Worm (Caenorhabditis elegans) whole organism, young adult: ENCODE results near the gene tra-3.

Experiments
- B0019.2 ChIP-seq: fragments of 200-800 bp; sonication (Bioruptor generic); conservative IDR thresholded peaks from 2 replicates; pipeline ENCODE4 v1.3.6; 2022; ENCODE audit warnings: missing genetic modification reagents, missing genetic modification characterization, missing compliant biosample characterization
- C06A6.2 ChIP-seq: fragments of 200-800 bp; sonication (Bioruptor generic); conservative IDR thresholded peaks from 2 replicates; pipeline ENCODE4 v1.3.6; 2022; ENCODE audit warnings: missing genetic modification characterization, missing compliant biosample characterization
- F22D6.2 ChIP-seq: sonication (generic microtip); optimal IDR thresholded peaks from 2 replicates; lab custom pipeline; 2016; ENCODE audit warnings: mild to moderate bottlenecking, missing genetic modification characterization, missing compliant biosample characterization
- F57C9.4 ChIP-seq: sonication (generic microtip); optimal IDR thresholded peaks from 2 replicates; lab custom pipeline; 2017; ENCODE audit warnings: mild to moderate bottlenecking, missing genetic modification characterization, missing compliant biosample characterization
- Y53G8AR.9 ChIP-seq: fragments of 200-800 bp; sonication (Bioruptor generic); conservative IDR thresholded peaks from 2 replicates; pipeline ENCODE4 v1.3.6; 2022; ENCODE audit warnings: missing genetic modification reagents, missing genetic modification characterization, missing compliant biosample characterization
- Y67H2A.10 ChIP-seq: fragments of 200-800 bp; sonication (Bioruptor generic); conservative IDR thresholded peaks from 2 replicates; pipeline ENCODE4 v1.3.6; 2022; ENCODE audit warnings: missing genetic modification reagents, missing genetic modification characterization, missing compliant biosample characterization
- Y95B8A.8 ChIP-seq: fragments of 200-800 bp; sonication (Bioruptor generic); IDR thresholded peaks from 2 replicates; pipeline ENCODE4 v1.3.6; 2022; ENCODE audit warnings: missing genetic modification reagents, missing genetic modification characterization, missing compliant biosample characterization
- ZK185.1 ChIP-seq: sonication (generic microtip); optimal IDR thresholded peaks from 2 replicates; lab custom pipeline; 2016; ENCODE audit warnings: mild to moderate bottlenecking, missing genetic modification characterization, missing compliant biosample characterization; ENCODE audit not compliant: poor library complexity, severe bottlenecking
- ama-1 ChIP-seq, 3 experiments: fragments of 150-350 bp in 1 of 3; sonication (generic microtip) in 2 of 3; optimal IDR thresholded peaks; 2 replicates each; lab custom pipeline; 2014 to 2018; ENCODE audit warnings: missing biosample characterization in 2 of 3, missing genetic modification characterization in 2 of 3, missing genetic modification reagents in 2 of 3
- aptf-3 ChIP-seq: fragments of 200-800 bp; sonication (Bioruptor generic); IDR thresholded peaks from 2 replicates; pipeline ENCODE4 v1.3.6; 2022; ENCODE audit warnings: missing genetic modification characterization, missing compliant biosample characterization
- atf-7 ChIP-seq: sonication (generic microtip); optimal IDR thresholded peaks from 2 replicates; lab custom pipeline; 2017; ENCODE audit warnings: mild to moderate bottlenecking, missing genetic modification characterization, missing compliant biosample characterization
- attf-6 ChIP-seq: fragments of 200-800 bp; sonication (Bioruptor generic); IDR thresholded peaks from 2 replicates; pipeline ENCODE4 v1.3.6; 2022; ENCODE audit warnings: missing genetic modification reagents, missing genetic modification characterization, missing compliant biosample characterization
- cebp-2 ChIP-seq: fragments of 200-800 bp; sonication (Bioruptor generic); IDR thresholded peaks from 2 replicates; pipeline ENCODE4 v1.3.6; 2022; ENCODE audit warnings: missing genetic modification characterization, missing compliant biosample characterization
- ceh-100 ChIP-seq: fragments of 200-800 bp; sonication (Bioruptor generic); IDR thresholded peaks from 2 replicates; pipeline ENCODE4 v1.3.6; 2022; ENCODE audit warnings: missing genetic modification reagents, missing genetic modification characterization, missing compliant biosample characterization
- ceh-58 ChIP-seq: fragments of 200-800 bp; sonication (Bioruptor generic); IDR thresholded peaks from 2 replicates; pipeline ENCODE4 v1.3.6; 2022; ENCODE audit warnings: missing genetic modification characterization, missing compliant biosample characterization
- ceh-79 ChIP-seq: sonication (generic microtip); optimal IDR thresholded peaks from 2 replicates; lab custom pipeline; 2017; ENCODE audit warnings: mild to moderate bottlenecking, missing genetic modification characterization, missing compliant biosample characterization
- dpl-1 ChIP-seq: fragments of 150-350 bp; optimal IDR thresholded peaks from 2 replicates; lab custom pipeline; 2014; ENCODE audit warnings: missing biosample characterization, missing genetic modification reagents, missing genetic modification characterization
- ekl-4 ChIP-seq: fragments of 200-800 bp; sonication (Bioruptor generic); IDR thresholded peaks from 2 replicates; pipeline ENCODE4 v1.3.6; 2022; ENCODE audit warnings: missing genetic modification reagents, missing genetic modification characterization, missing compliant biosample characterization
- gei-17 ChIP-seq: fragments of 200-800 bp; sonication (Bioruptor generic); optimal IDR thresholded peaks from 2 replicates; lab custom pipeline; 2018; ENCODE audit warnings: mild to moderate bottlenecking, missing genetic modification characterization, missing compliant biosample characterization
- him-1 ChIP-seq: sonication (generic microtip); optimal IDR thresholded peaks from 2 replicates; lab custom pipeline; 2016; ENCODE audit warnings: missing genotype, missing genetic modification reagents, missing genetic modification characterization, missing compliant biosample characterization
- hlh-26 ChIP-seq: fragments of 200-800 bp; sonication (Bioruptor generic); conservative IDR thresholded peaks from 2 replicates; pipeline ENCODE4 v1.3.6; 2022; ENCODE audit warnings: missing genetic modification reagents, missing genetic modification characterization, missing compliant biosample characterization
- hmg-20 ChIP-seq: fragments of 200-800 bp; sonication (Bioruptor generic); IDR thresholded peaks from 2 replicates; pipeline ENCODE4 v1.3.6; 2022; ENCODE audit warnings: missing genetic modification reagents, missing genetic modification characterization, missing compliant biosample characterization
- hsf-1 ChIP-seq: fragments of 200-800 bp; sonication (Bioruptor generic); IDR thresholded peaks from 2 replicates; pipeline ENCODE4 v1.3.6; 2022; ENCODE audit warnings: missing genetic modification reagents, missing genetic modification characterization, missing compliant biosample characterization
- lag-1 ChIP-seq: fragments of 200-800 bp; sonication (Bioruptor generic); IDR thresholded peaks from 2 replicates; pipeline ENCODE4 v1.3.6; 2022; ENCODE audit warnings: missing genetic modification reagents, missing genetic modification characterization, missing compliant biosample characterization
- lin-35 ChIP-seq, 3 experiments: fragments of 150-350 bp in 2 of 3; sonication (generic microtip) in 1 of 3; optimal IDR thresholded peaks; 2 replicates each; lab custom pipeline; 2014 to 2018; ENCODE audit warnings: missing biosample characterization in 3 of 3, missing genetic modification characterization in 3 of 3, missing genetic modification reagents in 3 of 3
- lir-1 ChIP-seq: fragments of 200-800 bp; sonication (Bioruptor generic); conservative IDR thresholded peaks from 2 replicates; pipeline ENCODE4 v1.3.6; 2022; ENCODE audit warnings: missing genetic modification reagents, missing genetic modification characterization, missing compliant biosample characterization
- madf-6 ChIP-seq: fragments of 200-800 bp; sonication (Bioruptor generic); IDR thresholded peaks from 2 replicates; pipeline ENCODE4 v1.3.6; 2022; ENCODE audit warnings: missing genetic modification reagents, missing genetic modification characterization, missing compliant biosample characterization
- nfya-2 ChIP-seq: fragments of 200-800 bp; sonication (Bioruptor generic); IDR thresholded peaks from 2 replicates; pipeline ENCODE4 v1.3.6; 2022; ENCODE audit warnings: missing genetic modification reagents, missing genetic modification characterization, missing compliant biosample characterization
- pbrm-1 ChIP-seq: fragments of 200-800 bp; sonication (Bioruptor generic); IDR thresholded peaks from 2 replicates; pipeline ENCODE4 v1.3.6; 2022; ENCODE audit warnings: missing genetic modification reagents, missing genetic modification characterization, missing compliant biosample characterization
- rcor-1 ChIP-seq: fragments of 200-800 bp; sonication (Bioruptor generic); IDR thresholded peaks from 2 replicates; pipeline ENCODE4 v1.3.6; 2022; ENCODE audit warnings: missing genetic modification reagents, missing genetic modification characterization, missing compliant biosample characterization
- sdz-38 ChIP-seq: sonication (generic microtip); optimal IDR thresholded peaks from 2 replicates; lab custom pipeline; 2016; ENCODE audit warnings: missing genotype, missing genetic modification characterization, missing compliant biosample characterization
- snpc-1.3 ChIP-seq: sonication (generic microtip); optimal IDR thresholded peaks from 2 replicates; lab custom pipeline; 2017; ENCODE audit warnings: missing genetic modification characterization, mild to moderate bottlenecking, missing compliant biosample characterization, antibody characterized with exemption, moderate library complexity, missing genotype, missing genetic modification reagents; ENCODE audit not compliant: insufficient read depth
- snpc-3.4 ChIP-seq: sonication (generic microtip); optimal IDR thresholded peaks from 2 replicates; lab custom pipeline; 2017; ENCODE audit warnings: missing genetic modification characterization, mild to moderate bottlenecking, missing compliant biosample characterization, antibody characterized with exemption, moderate library complexity, missing genotype, missing genetic modification reagents
- snpc-4 ChIP-seq, 5 experiments: fragments of 150-350 bp in 1 of 5; sonication (generic microtip) in 4 of 5; optimal IDR thresholded peaks; 2 replicates each; lab custom pipeline; 2014 to 2018; ENCODE audit warnings: missing genetic modification characterization in 5 of 5, missing biosample characterization in 3 of 5, antibody characterized with exemption in 2 of 5, mild to moderate bottlenecking in 2 of 5, missing compliant biosample characterization in 2 of 5, missing genotype in 2 of 5, moderate library complexity in 2 of 5, missing genetic modification reagents in 1 of 5
- somi-1 ChIP-seq: fragments of 200-800 bp; sonication (Bioruptor generic); optimal IDR thresholded peaks from 2 replicates; lab custom pipeline; 2018; ENCODE audit warnings: mild to moderate bottlenecking, missing genetic modification characterization, missing compliant biosample characterization
- tbp1 ChIP-seq: fragments of 200-800 bp; sonication (Bioruptor generic); optimal IDR thresholded peaks from 2 replicates; lab custom pipeline; 2018; ENCODE audit warnings: mild to moderate bottlenecking, missing genetic modification characterization, missing compliant biosample characterization
- tlf-1 ChIP-seq: fragments of 200-800 bp; sonication (Bioruptor generic); optimal IDR thresholded peaks from 2 replicates; lab custom pipeline; 2018; ENCODE audit warnings: mild to moderate bottlenecking, missing genetic modification characterization, missing compliant biosample characterization
- unc-62 ChIP-seq: fragments of 150-350 bp; optimal IDR thresholded peaks from 2 replicates; lab custom pipeline; 2014; ENCODE audit warnings: missing biosample characterization, missing genetic modification reagents, missing genetic modification characterization
- xnd-1 ChIP-seq: sonication (generic microtip); optimal IDR thresholded peaks from 2 replicates; lab custom pipeline; 2016; ENCODE audit warnings: missing genotype, missing genetic modification reagents, missing genetic modification characterization, missing compliant biosample characterization

The tra-3 gene

DNA sequence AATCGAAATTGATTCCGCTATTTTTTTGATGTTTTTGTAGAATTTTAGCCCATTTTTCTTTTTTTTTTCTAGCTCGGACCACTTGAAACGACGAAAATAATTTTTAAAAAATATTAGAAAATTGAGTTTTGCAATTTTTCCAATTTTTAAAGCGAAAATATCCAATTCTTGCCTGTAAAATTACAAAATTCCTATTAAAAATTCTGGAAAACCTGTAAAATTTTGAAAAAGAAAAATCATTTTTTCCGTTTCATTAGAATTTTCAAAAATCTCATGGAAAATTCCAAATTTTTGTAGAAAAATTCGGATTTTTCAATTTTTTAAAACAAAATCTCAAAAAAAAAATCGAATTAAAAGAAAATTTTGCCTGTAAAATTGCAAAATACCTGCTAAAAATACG lies 25.0 kb upstream of the tra-3 start:
- 0 out of 2 replicates have a peak, but pooled peaks have one; percentile 65 for TF ChIP-seq cebp-2 (GFP tag; lab: Robert Waterston, UW)
- TF ChIP-seq hlh-26 (GFP tag; lab: Robert Waterston, UW) = no peak
- no peak for TF ChIP-seq hmg-20
- TF ChIP-seq attf-6 = peak; percentile 82
- no peak for TF ChIP-seq snpc-4 (GFP tag; optimal IDR thresholded peaks at IDR 0.05; lab: Kevin White, UChicago)
- peak in 1 of 4 experiments; percentile 76 for TF ChIP-seq snpc-4 (tag; optimal IDR thresholded peaks at IDR 0.05; lab: Kevin White, UChicago)
- TF ChIP-seq lin-35 (GFP tag; optimal IDR thresholded peaks at IDR 0.05; lab: Kevin White, UChicago) = no peak

DNA sequence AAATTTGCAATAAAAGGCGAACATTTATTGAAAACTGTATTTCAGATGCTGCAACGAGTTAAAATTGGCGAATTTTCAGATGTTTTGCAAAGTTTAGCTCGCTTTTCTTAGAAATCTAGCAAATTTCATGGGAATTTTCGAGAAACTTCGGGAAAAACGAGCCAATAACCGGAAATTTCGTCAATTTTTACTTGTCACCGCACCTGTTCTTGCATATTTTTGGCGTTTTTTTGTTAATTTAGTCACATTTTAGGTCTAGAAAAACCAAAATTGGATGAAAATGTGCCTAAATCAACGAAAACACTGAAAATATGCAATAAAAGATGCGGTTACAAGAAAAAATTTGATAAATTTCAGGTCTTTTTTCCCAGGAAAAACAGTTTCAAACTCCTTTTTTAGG lies 22.9 kb upstream of the tra-3 start:
- TF ChIP-seq snpc-4 (GFP tag; optimal IDR thresholded peaks at IDR 0.05; lab: Kevin White, UChicago) (no peak), snpc-4 (tag; optimal IDR thresholded peaks at IDR 0.05; lab: Kevin White, UChicago) (peak in 2 of 4 experiments; percentile 55 to 58), attf-6 (0 out of 2 replicates have a peak, but pooled peaks have one; percentile 16), nfya-2 (no peak)

DNA sequence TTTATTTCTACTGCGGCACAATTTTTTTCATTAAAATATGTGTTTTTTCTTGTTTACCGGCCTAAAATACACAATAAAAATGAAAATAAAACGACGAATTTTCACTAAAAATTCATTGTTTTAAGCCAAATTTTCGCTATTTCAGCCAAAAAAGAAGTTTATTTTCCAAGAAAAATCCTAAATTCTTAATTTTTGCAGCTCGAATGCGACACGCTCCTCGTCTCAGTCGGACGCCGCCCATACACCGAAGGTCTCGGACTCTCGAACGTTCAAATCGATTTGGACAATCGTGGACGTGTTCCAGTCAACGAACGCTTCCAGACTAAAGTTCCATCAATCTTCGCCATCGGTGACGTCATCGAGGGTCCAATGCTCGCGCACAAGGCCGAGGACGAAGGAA lies 22.1 kb upstream of the tra-3 start:
- TF ChIP-seq snpc-4 (GFP tag; optimal IDR thresholded peaks at IDR 0.05; lab: Kevin White, UChicago) (no peak), snpc-4 (tag; optimal IDR thresholded peaks at IDR 0.05; lab: Kevin White, UChicago) (peak in 1 of 4 experiments; percentile 57), somi-1 (GFP tag; lab: Kevin White, UChicago) (no peak), madf-6 (GFP tag; lab: Robert Waterston, UW) (peak; percentile 32; the same call in 1 of the 2 replicates), cebp-2 (GFP tag; lab: Robert Waterston, UW) (0 out of 2 replicates have a peak, but pooled peaks have one; percentile 23), attf-6 (peak; percentile 55), ama-1 (optimal IDR thresholded peaks at IDR 0.05; lab: Kevin White, UChicago) (no peak), ama-1 (GFP tag; optimal IDR thresholded peaks at IDR 0.05; lab: Kevin White, UChicago) (no peak)

DNA sequence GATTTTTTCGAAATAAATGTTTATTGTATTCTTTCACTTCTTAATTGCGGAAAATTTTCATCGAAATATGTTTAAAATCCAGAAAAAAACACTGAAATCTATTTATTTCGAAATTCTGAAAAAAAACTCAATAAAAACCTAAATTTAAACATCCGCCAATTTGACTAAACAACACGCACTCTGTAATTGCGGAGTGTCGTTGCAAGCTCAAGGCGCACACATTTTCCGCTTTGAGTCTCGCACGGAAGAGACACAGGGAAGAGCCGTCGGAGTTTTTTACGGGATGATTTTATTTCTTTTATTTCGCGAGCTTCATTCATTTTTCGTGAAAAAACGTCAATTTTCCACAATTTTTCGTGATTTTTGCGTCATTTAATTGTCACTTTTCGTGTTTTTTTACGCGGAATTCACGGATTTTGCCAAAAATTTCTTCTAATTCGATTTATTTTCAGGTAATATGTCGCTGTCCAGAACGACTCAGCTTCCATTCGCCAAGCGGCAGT lies 20.1 kb upstream of the tra-3 start, which contains the start of gene dld-1:
dld-1 (plus strand) TSS at position 453 of the 503 bp plus-strand sequence.
- peak; percentile 50 for TF ChIP-seq him-1
- TF ChIP-seq unc-62 (GFP tag; lab: Kevin White, UChicago) = no peak
- peak; percentile 56 for TF ChIP-seq ZK185.1
- peak; percentile 87 for TF ChIP-seq pbrm-1 (GFP tag; lab: Robert Waterston, UW)
- no peak for TF ChIP-seq ceh-79 (tag; lab: Kevin White, UChicago)
- TF ChIP-seq F57C9.4 (tag; lab: Kevin White, UChicago) = no peak
- TF ChIP-seq xnd-1 (tag; lab: Kevin White, UChicago) = peak; percentile 24
- TF ChIP-seq snpc-1.3 (tag; lab: Kevin White, UChicago) = peak; percentile 95
- TF ChIP-seq C06A6.2 (GFP tag; lab: Robert Waterston, UW) = 0 out of 2 replicates have a peak, but pooled peaks have one; percentile 34
- 0 out of 2 replicates have a peak, but pooled peaks have one; percentile 17 for TF ChIP-seq ceh-100
- TF ChIP-seq atf-7 = peak; percentile 5
- peak; percentile 83 for TF ChIP-seq Y53G8AR.9 (GFP tag; lab: Robert Waterston, UW)
- peak; percentile 87 for TF ChIP-seq ekl-4 (GFP tag; lab: Robert Waterston, UW)
- TF ChIP-seq gei-17 (GFP tag; lab: Kevin White, UChicago) = peak; percentile 52
- TF ChIP-seq hsf-1 (GFP tag; lab: Robert Waterston, UW) = peak; percentile 75
- peak; percentile 76 for TF ChIP-seq tlf-1 (GFP tag; lab: Kevin White, UChicago)
- TF ChIP-seq Y67H2A.10 = no peak
- TF ChIP-seq tbp1 = peak; percentile 79
- peak; percentile 92 for TF ChIP-seq rcor-1
- TF ChIP-seq attf-6 = peak; percentile 99
- TF ChIP-seq snpc-4 (GFP tag; optimal IDR thresholded peaks at IDR 0.05; lab: Kevin White, UChicago) = peak; percentile 96
- TF ChIP-seq snpc-4 (tag; optimal IDR thresholded peaks at IDR 0.05; lab: Kevin White, UChicago) = peak; percentile 74 to 98 (median 97)
- peak; percentile 78 for TF ChIP-seq lir-1 (GFP tag; lab: Robert Waterston, UW)
- TF ChIP-seq aptf-3 (GFP tag; lab: Robert Waterston, UW) = no peak
- TF ChIP-seq sdz-38 = no peak
- TF ChIP-seq F22D6.2 (tag; lab: Kevin White, UChicago) = no peak
- peak; percentile 46 to 98 (median 75) for TF ChIP-seq lin-35 (GFP tag; optimal IDR thresholded peaks at IDR 0.05; lab: Kevin White, UChicago)
- TF ChIP-seq lag-1 (GFP tag; lab: Robert Waterston, UW) = no peak
- 0 out of 2 replicates have a peak, but pooled peaks have one; percentile 49 for TF ChIP-seq Y95B8A.8 (GFP tag; lab: Robert Waterston, UW)
- peak; percentile 68 for TF ChIP-seq B0019.2 (GFP tag; lab: Robert Waterston, UW)
- peak; percentile 92 for TF ChIP-seq dpl-1 (GFP tag; lab: Kevin White, UChicago)
- no peak for TF ChIP-seq ceh-58 (GFP tag; lab: Robert Waterston, UW)
- peak; percentile 75 for TF ChIP-seq snpc-3.4 (tag; lab: Kevin White, UChicago)
